Worm (Caenorhabditis elegans): ENCODE data around the gene Y45G5AM.5.

DNA sequence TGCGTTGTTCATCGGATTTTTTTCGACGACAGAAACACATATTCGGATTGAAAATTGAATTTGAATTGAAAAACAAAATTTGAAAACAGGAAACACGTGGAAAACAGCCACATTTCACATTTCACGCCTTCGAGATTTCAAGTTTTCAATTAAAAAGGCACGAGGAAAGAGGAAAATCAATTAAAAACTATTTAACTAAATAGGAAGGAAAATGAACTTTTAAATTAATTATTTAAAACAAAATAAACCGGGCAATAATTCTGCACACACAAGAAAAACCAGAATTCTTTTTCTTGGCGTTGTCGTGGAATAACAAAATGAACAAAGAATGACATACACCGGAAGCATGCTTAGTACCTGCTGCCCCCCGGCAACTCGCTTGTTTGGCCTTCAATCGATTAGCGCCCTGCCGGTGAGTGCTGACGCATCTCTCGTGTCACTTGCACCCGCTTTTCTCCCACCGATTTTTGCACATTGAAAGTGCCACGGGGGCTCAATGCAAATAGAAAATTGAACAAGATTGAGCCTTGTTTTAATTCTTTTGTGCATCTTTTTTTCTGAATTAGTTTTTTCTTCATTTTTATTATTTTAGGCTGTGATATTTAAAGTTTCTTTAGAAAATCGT is 34.5 kb downstream of the Y45G5AM.5 start, which contains the start of gene Y45G5AM.9:
- TF ChIP-seq pqm-1 (tag; optimal IDR thresholded peaks at IDR 0.05) (no peak), nhr-25 (tag; optimal IDR thresholded peaks at IDR 0.05; ENCODE audit: borderline replicate concordance, insufficient read depth) (no peak), lin-13 (GFP tag; optimal IDR thresholded peaks at IDR 0.05) (peak; percentile 66), nhr-77 (tag; optimal IDR thresholded peaks at IDR 0.05) (peak; percentile 52), ceh-82 (tag; optimal IDR thresholded peaks at IDR 0.05) (no peak), ceh-32 (tag; optimal IDR thresholded peaks at IDR 0.05; ENCODE audit: poor library complexity) (no peak), tag-97 (GFP tag; IDR thresholded peaks at IDR 0.05) (no peak)
